Fruit fly (Drosophila melanogaster) whole organism, wandering third instar larva: ENCODE measurements around the gene rudhira.
A peak's percentile ranks its signal among the peaks of the same experiment; 100 is the strongest.

Experiments
- Abd-B ChIP-seq: fragments of >200 bp; optimal IDR thresholded peaks from 2 replicates; lab custom pipeline; 2017; ENCODE audit warnings: missing biosample characterization, missing genetic modification characterization
- CG32264 ChIP-seq: fragments of 200-800 bp; sonication (Bioruptor generic); optimal IDR thresholded peaks from 2 replicates; lab custom pipeline; 2016; ENCODE audit warnings: missing biosample characterization, missing genetic modification characterization
- CG9705 ChIP-seq: fragments of 200-800 bp; sonication (Bioruptor generic); optimal IDR thresholded peaks from 2 replicates; lab custom pipeline; 2018; ENCODE audit warnings: missing biosample characterization, mild to moderate bottlenecking, missing genetic modification characterization
- CrebA ChIP-seq: fragments of 200-800 bp; sonication (Bioruptor generic); optimal IDR thresholded peaks from 2 replicates; lab custom pipeline; 2016; ENCODE audit warnings: missing biosample characterization, mild to moderate bottlenecking, missing genetic modification characterization, borderline replicate concordance
- Dfd ChIP-seq: fragments of >200 bp; optimal IDR thresholded peaks from 2 replicates; lab custom pipeline; 2017; ENCODE audit warnings: missing biosample characterization, missing genetic modification characterization
- Dif ChIP-seq: fragments of 200-275, 200-300 bp; sonication (Bioruptor generic); optimal IDR thresholded peaks from 2 replicates; lab custom pipeline; 2018; ENCODE audit warnings: missing biosample characterization, missing genetic modification characterization; ENCODE audit not compliant: partially characterized antibody
- GATAd ChIP-seq: sonication (Bioruptor generic); optimal IDR thresholded peaks from 2 replicates; lab custom pipeline; 2016; ENCODE audit warnings: missing biosample characterization, missing genetic modification characterization
- HLH106 ChIP-seq: fragments of 200-800 bp; optimal IDR thresholded peaks from 3 replicates; lab custom pipeline; 2019; ENCODE audit warnings: missing biosample characterization, mild to moderate bottlenecking, missing genetic modification characterization, moderate library complexity
- Hnf4 ChIP-seq: fragments of 200-800 bp; sonication (Bioruptor generic); optimal IDR thresholded peaks from 2 replicates; lab custom pipeline; 2016; ENCODE audit warnings: missing biosample characterization, mild to moderate bottlenecking, missing genetic modification characterization
- Hr78 ChIP-seq: fragments of >200 bp; optimal IDR thresholded peaks from 2 replicates; lab custom pipeline; 2017; ENCODE audit warnings: missing biosample characterization, missing genetic modification characterization
- Hr83 ChIP-seq: fragments of 200-300 bp; sonication (Bioruptor generic); optimal IDR thresholded peaks from 2 replicates; lab custom pipeline; 2016; ENCODE audit warnings: missing biosample characterization, mild to moderate bottlenecking, missing genetic modification characterization, moderate library complexity; ENCODE audit not compliant: poor library complexity, severe bottlenecking
- Jra ChIP-seq: sonication (Bioruptor generic); optimal IDR thresholded peaks from 2 replicates; lab custom pipeline; 2016; ENCODE audit warnings: missing biosample characterization, missing genetic modification characterization
- Mio ChIP-seq: sonication (Bioruptor generic); optimal IDR thresholded peaks from 2 replicates; lab custom pipeline; 2016; ENCODE audit warnings: missing biosample characterization, missing genetic modification characterization
- Myc ChIP-seq: fragments of >200 bp; optimal IDR thresholded peaks from 2 replicates; lab custom pipeline; 2017
- N ChIP-seq: fragments of >200 bp; optimal IDR thresholded peaks from 2 replicates; lab custom pipeline; 2018; ENCODE audit warnings: missing biosample characterization, missing external identifiers, missing genetic modification characterization
- OdsH ChIP-seq: fragments of 200-800 bp; sonication (Bioruptor generic); optimal IDR thresholded peaks from 2 replicates; lab custom pipeline; 2016; ENCODE audit warnings: missing biosample characterization, mild to moderate bottlenecking, missing genetic modification characterization
- Rel ChIP-seq, 2 experiments: fragments of 200-800 bp; sonication (Bioruptor generic) in 1 of 2; optimal IDR thresholded peaks; 2 replicates in 1 of 2; 3 replicates in 1 of 2; lab custom pipeline; 2016 to 2019; ENCODE audit warnings: mild to moderate bottlenecking in 2 of 2, missing biosample characterization in 2 of 2, missing genetic modification characterization in 2 of 2, moderate library complexity in 1 of 2
- Sp1 ChIP-seq: fragments of 200-800 bp; sonication (Bioruptor generic); optimal IDR thresholded peaks from 3 replicates; lab custom pipeline; 2019; ENCODE audit warnings: missing biosample characterization, mild to moderate bottlenecking, missing genetic modification characterization, moderate library complexity
- Vsx2 ChIP-seq: fragments of 200-300, 225-300 bp; sonication (Bioruptor generic); optimal IDR thresholded peaks from 2 replicates; lab custom pipeline; 2018; ENCODE audit warnings: missing biosample characterization, missing genetic modification characterization; ENCODE audit not compliant: partially characterized antibody
- br ChIP-seq: fragments of 200-800 bp; sonication (Bioruptor generic); optimal IDR thresholded peaks from 2 replicates; lab custom pipeline; 2016; ENCODE audit warnings: missing biosample characterization, missing genetic modification characterization
- brk ChIP-seq: fragments of 200-800 bp; sonication (Bioruptor generic); optimal IDR thresholded peaks from 2 replicates; lab custom pipeline; 2016; ENCODE audit warnings: missing biosample characterization, mild to moderate bottlenecking, missing genetic modification characterization
- dl ChIP-seq, 2 experiments: fragments of 175-275, 200-275 bp in 1 of 2; fragments of 200-275 bp in 1 of 2; sonication (Bioruptor generic); optimal IDR thresholded peaks; lab custom pipeline; 2018; ENCODE audit warnings: mild to moderate bottlenecking in 2 of 2, missing biosample characterization in 2 of 2, missing genetic modification characterization in 2 of 2, moderate library complexity in 2 of 2; ENCODE audit not compliant: partially characterized antibody in 2 of 2, insufficient read depth in 1 of 2
- dmrt93B ChIP-seq: fragments of 200-800 bp; sonication (Bioruptor generic); optimal IDR thresholded peaks from 2 replicates; lab custom pipeline; 2018; ENCODE audit warnings: missing biosample characterization, mild to moderate bottlenecking, missing genetic modification characterization
- dsf ChIP-seq: sonication (Bioruptor generic); optimal IDR thresholded peaks from 2 replicates; lab custom pipeline; 2016; ENCODE audit warnings: missing biosample characterization, missing genetic modification characterization, borderline replicate concordance
- ey ChIP-seq: fragments of 200-800 bp; sonication (Bioruptor generic); optimal IDR thresholded peaks from 2 replicates; lab custom pipeline; 2016; ENCODE audit warnings: missing biosample characterization, missing genetic modification characterization
- foxo ChIP-seq, 2 experiments: fragments of 200-800 bp; sonication (Bioruptor generic); optimal IDR thresholded peaks; 2 replicates in 1 of 2; 3 replicates in 1 of 2; lab custom pipeline; 2016 to 2017; ENCODE audit warnings: missing biosample characterization in 2 of 2, missing genetic modification characterization in 2 of 2
- fru ChIP-seq: fragments of 200-800 bp; sonication (Bioruptor generic); optimal IDR thresholded peaks from 3 replicates; lab custom pipeline; 2016; ENCODE audit warnings: missing biosample characterization, mild to moderate bottlenecking, missing genetic modification characterization
- h ChIP-seq: fragments of 200-800 bp; sonication (Bioruptor generic); optimal IDR thresholded peaks from 3 replicates; lab custom pipeline; 2016; ENCODE audit warnings: missing biosample characterization, mild to moderate bottlenecking, missing genetic modification characterization
- jim ChIP-seq: fragments of 175-275, 200-325 bp; sonication (Bioruptor generic); optimal IDR thresholded peaks from 2 replicates; lab custom pipeline; 2016; ENCODE audit warnings: missing biosample characterization, mild to moderate bottlenecking, missing genetic modification characterization
- lola ChIP-seq: fragments of >200 bp; optimal IDR thresholded peaks from 2 replicates; lab custom pipeline; 2017; ENCODE audit warnings: missing biosample characterization, missing genetic modification characterization
- pan ChIP-seq: fragments of >200 bp; optimal IDR thresholded peaks from 2 replicates; lab custom pipeline; 2017
- psq ChIP-seq: fragments of 200-800 bp; sonication (Bioruptor generic); optimal IDR thresholded peaks from 3 replicates; lab custom pipeline; 2017; ENCODE audit warnings: missing biosample characterization, mild to moderate bottlenecking, missing genetic modification characterization, moderate library complexity
- rgr ChIP-seq: fragments of 200-800 bp; sonication (Bioruptor generic); optimal IDR thresholded peaks from 3 replicates; lab custom pipeline; 2016; ENCODE audit warnings: missing biosample characterization, mild to moderate bottlenecking, missing genetic modification characterization
- sage ChIP-seq: fragments of 200-800 bp; sonication (Bioruptor generic); optimal IDR thresholded peaks from 2 replicates; lab custom pipeline; 2016; ENCODE audit warnings: missing biosample characterization, mild to moderate bottlenecking, missing genetic modification characterization
- sv ChIP-seq: fragments of 200-800 bp; sonication (Bioruptor generic); optimal IDR thresholded peaks from 3 replicates; lab custom pipeline; 2016; ENCODE audit warnings: missing biosample characterization, missing genetic modification characterization
- tai ChIP-seq: sonication (Bioruptor generic); optimal IDR thresholded peaks from 2 replicates; lab custom pipeline; 2016; ENCODE audit warnings: missing biosample characterization, missing genetic modification characterization
- usp ChIP-seq: fragments of >200 bp; optimal IDR thresholded peaks from 2 replicates; lab custom pipeline; 2017; ENCODE audit warnings: missing biosample characterization, missing genetic modification characterization
- woc ChIP-seq: sonication (Bioruptor generic); optimal IDR thresholded peaks from 2 replicates; lab custom pipeline; 2016; ENCODE audit warnings: missing biosample characterization, mild to moderate bottlenecking, missing genetic modification characterization

Gene rudhira

dm6 chrX:11816434-11816948 is at the start of gene rudhira, which contains the start of gene CG1578:
rudhira (plus strand) TSS chrX:11816898.
CG1578 (minus strand) TSS chrX:11816551.
- TF ChIP-seq fru (GFP tag; lab: Kevin White, UChicago) (peak; percentile 24), GATAd (GFP tag; lab: Kevin White, UChicago) (no peak), Jra (no peak), HLH106 (tag; lab: Kevin White, UChicago) (peak; percentile 11)

dm6 chrX:11769435-11769834 is 47.3 kb upstream of the rudhira start:
- TF ChIP-seq tai (GFP tag; lab: Kevin White, UChicago): no peak
- no peak for TF ChIP-seq GATAd (GFP tag; lab: Kevin White, UChicago)
- TF ChIP-seq foxo (GFP tag; optimal IDR thresholded peaks at IDR 0.05; lab: Kevin White, UChicago): no peak
- no peak for TF ChIP-seq Abd-B (GFP tag; lab: Kevin White, UChicago)
- no peak for TF ChIP-seq usp (GFP tag; lab: Kevin White, UChicago)
- TF ChIP-seq psq (GFP tag; lab: Kevin White, UChicago): no peak
- no peak for TF ChIP-seq rgr
- no peak for TF ChIP-seq Jra
- TF ChIP-seq Dif (GFP tag; lab: Kevin White, UChicago): no peak
- TF ChIP-seq OdsH (GFP tag; lab: Kevin White, UChicago): no peak
- TF ChIP-seq br (GFP tag; lab: Kevin White, UChicago): no peak

- TF ChIP-seq CG32264 (GFP tag; lab: Kevin White, UChicago) (peak; percentile 63), h (GFP tag; lab: Kevin White, UChicago) (peak; percentile 94), brk (GFP tag; lab: Kevin White, UChicago) (peak; percentile 43), Mio (GFP tag; lab: Kevin White, UChicago) (no peak), Vsx2 (GFP tag; lab: Kevin White, UChicago) (no peak), rgr (peak; percentile 93), Hr78 (GFP tag; lab: Kevin White, UChicago) (no peak), fru (GFP tag; lab: Kevin White, UChicago) (peak; percentile 95), tai (GFP tag; lab: Kevin White, UChicago) (no peak), dsf (GFP tag; lab: Kevin White, UChicago) (peak; percentile 30), pan (lab: Kevin White, UChicago) (no peak), usp (GFP tag; lab: Kevin White, UChicago) (no peak), CG9705 (peak; percentile 93), lola (GFP tag; lab: Kevin White, UChicago) (no peak), Hnf4 (GFP tag; lab: Kevin White, UChicago) (peak; percentile 81), psq (GFP tag; lab: Kevin White, UChicago) (peak; percentile 88), GATAd (GFP tag; lab: Kevin White, UChicago) (peak; percentile 7), woc (GFP tag; lab: Kevin White, UChicago) (peak; percentile 84), Sp1 (GFP tag; lab: Kevin White, UChicago) (peak; percentile 95), OdsH (GFP tag; lab: Kevin White, UChicago) (peak; percentile 93), Abd-B (GFP tag; lab: Kevin White, UChicago) (no peak), CrebA (GFP tag; lab: Kevin White, UChicago) (no peak), Jra (peak; percentile 60), dmrt93B (GFP tag; lab: Kevin White, UChicago) (peak; percentile 95), dl (GFP tag; optimal IDR thresholded peaks at IDR 0.05; lab: Kevin White, UChicago; ENCODE audit: insufficient read depth in 1 of 2, partially characterized antibody in 2 of 2) (no peak), sage (peak; percentile 65), HLH106 (tag; lab: Kevin White, UChicago) (peak; percentile 96), ey (GFP tag; lab: Kevin White, UChicago) (peak; percentile 93), Dfd (GFP tag; lab: Kevin White, UChicago) (no peak), jim (no peak), Rel (GFP tag; optimal IDR thresholded peaks at IDR 0.05; lab: Kevin White, UChicago) (peak; percentile 35), Rel (tag; optimal IDR thresholded peaks at IDR 0.05; lab: Kevin White, UChicago) (peak; percentile 80), Dif (GFP tag; lab: Kevin White, UChicago) (no peak), sv (GFP tag; lab: Kevin White, UChicago) (no peak), N (no peak), foxo (GFP tag; optimal IDR thresholded peaks at IDR 0.05; lab: Kevin White, UChicago) (peak in 1 of 2 experiments; percentile 96), Myc (no peak), Hr83 (no peak), br (GFP tag; lab: Kevin White, UChicago) (peak; percentile 91)
Measured at dm6 chrX:11775987-11776587, 40.6 kb upstream of the rudhira start.
